Worm (Caenorhabditis elegans) whole organism, L1 larva: ENCODE measurements around the gene pab-2.

ENCODE experiments used
- C34B4.2 ChIP-seq: sonication (generic microtip); optimal IDR thresholded peaks from 2 replicates; lab custom pipeline; 2017; ENCODE audit warnings: mild to moderate bottlenecking, missing genetic modification characterization, missing compliant biosample characterization
- alr-1 ChIP-seq: fragments of 200-800 bp; sonication (Bioruptor generic); optimal IDR thresholded peaks from 2 replicates; lab custom pipeline; 2018; ENCODE audit warnings: borderline replicate concordance, mild to moderate bottlenecking, missing genetic modification characterization, missing compliant biosample characterization
- aly-2 ChIP-seq: fragments of 150-350 bp; optimal IDR thresholded peaks from 2 replicates; lab custom pipeline; 2014; ENCODE audit warnings: missing biosample characterization, missing genetic modification characterization
- blmp-1 ChIP-seq: fragments of 150-350 bp; optimal IDR thresholded peaks from 2 replicates; lab custom pipeline; 2014; ENCODE audit warnings: missing biosample characterization, missing genetic modification characterization
- ceh-8 ChIP-seq: fragments of 200-800 bp; sonication (Bioruptor generic); optimal IDR thresholded peaks from 2 replicates; lab custom pipeline; 2018; ENCODE audit warnings: mild to moderate bottlenecking, missing genetic modification characterization, moderate library complexity, missing compliant biosample characterization
- ceh-82 ChIP-seq, 3 experiments: fragments of 150-350 bp in 1 of 3; sonication (generic microtip) in 2 of 3; optimal IDR thresholded peaks; 2 replicates each; lab custom pipeline; 2014 to 2017; ENCODE audit warnings: missing biosample characterization in 3 of 3, missing genetic modification characterization in 3 of 3
- ceh-88 ChIP-seq: fragments of 200-800 bp; sonication (Bioruptor generic); IDR thresholded peaks from 2 replicates; pipeline ENCODE4 v1.3.6; 2022; ENCODE audit warnings: missing genetic modification characterization, missing compliant biosample characterization
- efl-1 ChIP-seq, 4 experiments: fragments of 150-350 bp; optimal IDR thresholded peaks in 3 of 4; peaks in 1 of 4; 1 replicate in 1 of 4; 2 replicates in 3 of 4; lab custom pipeline; 2014; ENCODE audit warnings: missing biosample characterization in 2 of 4, missing genetic modification characterization in 2 of 4, missing genetic modification reagents in 2 of 4
- egl-27 ChIP-seq, 2 experiments: fragments of 150-350 bp in 1 of 2; sonication (generic microtip); optimal IDR thresholded peaks; 3 replicates each; lab custom pipeline; 2017 to 2018; ENCODE audit warnings: missing biosample characterization in 2 of 2, missing genetic modification characterization in 2 of 2, missing genetic modification reagents in 2 of 2
- fkh-4 ChIP-seq: sonication (generic microtip); optimal IDR thresholded peaks from 2 replicates; lab custom pipeline; 2016; ENCODE audit warnings: missing compliant biosample characterization, missing genetic modification characterization, borderline replicate concordance
- fos-1 ChIP-seq: fragments of 150-350 bp; optimal IDR thresholded peaks from 2 replicates; lab custom pipeline; 2014; ENCODE audit warnings: missing biosample characterization, missing genetic modification characterization
- hlh-4 ChIP-seq: sonication (generic microtip); optimal IDR thresholded peaks from 2 replicates; lab custom pipeline; 2016; ENCODE audit warnings: mild to moderate bottlenecking, missing genetic modification characterization, missing compliant biosample characterization
- isw-1 ChIP-seq: fragments of 200-800 bp; sonication (Bioruptor generic); IDR thresholded peaks from 2 replicates; pipeline ENCODE4 v1.3.6; 2022; ENCODE audit warnings: missing genetic modification characterization, missing compliant biosample characterization
- jun-1 ChIP-seq: fragments of 150-350 bp; optimal IDR thresholded peaks from 2 replicates; lab custom pipeline; 2014; ENCODE audit warnings: missing biosample characterization, missing genetic modification reagents, missing genetic modification characterization
- lin-13 ChIP-seq: fragments of 150-350 bp; optimal IDR thresholded peaks from 2 replicates; lab custom pipeline; 2014; ENCODE audit warnings: missing biosample characterization, missing genetic modification reagents, missing genetic modification characterization
- lin-14 ChIP-seq: fragments of 200-800 bp; sonication (Bioruptor generic); optimal IDR thresholded peaks from 2 replicates; lab custom pipeline; 2018; ENCODE audit warnings: mild to moderate bottlenecking, missing genetic modification characterization, moderate library complexity, missing compliant biosample characterization
- lin-15B ChIP-seq: fragments of 150-350 bp; sonication (generic microtip); optimal IDR thresholded peaks from 3 replicates; lab custom pipeline; 2014; ENCODE audit warnings: missing biosample characterization, missing genetic modification characterization
- lin-39 ChIP-seq: fragments of 150-350 bp; optimal IDR thresholded peaks from 2 replicates; lab custom pipeline; 2014; ENCODE audit warnings: missing biosample characterization, missing genetic modification reagents, missing genetic modification characterization
- lir-3 ChIP-seq: sonication (generic microtip); optimal IDR thresholded peaks from 2 replicates; lab custom pipeline; 2016; ENCODE audit warnings: mild to moderate bottlenecking, missing genetic modification characterization, moderate library complexity, missing compliant biosample characterization; ENCODE audit not compliant: poor library complexity
- lsy-2 ChIP-seq, 2 experiments: fragments of 150-350 bp; optimal IDR thresholded peaks; 2 replicates each; lab custom pipeline; 2014; ENCODE audit warnings: missing biosample characterization in 2 of 2, missing genetic modification characterization in 2 of 2
- mdl-1 ChIP-seq, 2 experiments: fragments of 150-350 bp; optimal IDR thresholded peaks; 2 replicates each; lab custom pipeline; 2014 to 2017; ENCODE audit warnings: missing biosample characterization in 2 of 2, missing genetic modification characterization in 2 of 2, inconsistent platforms in 1 of 2
- mef-2 ChIP-seq: fragments of 150-350 bp; optimal IDR thresholded peaks from 2 replicates; lab custom pipeline; 2014; ENCODE audit warnings: missing biosample characterization, missing genetic modification characterization
- mep-1 ChIP-seq: fragments of 150-350 bp; optimal IDR thresholded peaks from 2 replicates; lab custom pipeline; 2014; ENCODE audit warnings: missing biosample characterization, missing genetic modification characterization
- nhr-19 ChIP-seq: fragments of 200-800 bp; sonication (Bioruptor generic); conservative IDR thresholded peaks from 2 replicates; pipeline ENCODE4 v1.3.6; 2022; ENCODE audit warnings: missing genetic modification characterization, missing compliant biosample characterization
- nhr-20 ChIP-seq: sonication (generic microtip); optimal IDR thresholded peaks from 2 replicates; lab custom pipeline; 2016; ENCODE audit warnings: mild to moderate bottlenecking, missing genetic modification characterization, missing compliant biosample characterization
- nhr-47 ChIP-seq: sonication (generic microtip); optimal IDR thresholded peaks from 2 replicates; lab custom pipeline; 2016; ENCODE audit warnings: mild to moderate bottlenecking, missing genetic modification characterization, moderate library complexity, missing compliant biosample characterization
- nhr-71 ChIP-seq: sonication (generic microtip); optimal IDR thresholded peaks from 2 replicates; lab custom pipeline; 2016; ENCODE audit warnings: mild to moderate bottlenecking, missing genetic modification characterization, moderate library complexity, missing compliant biosample characterization
- nhr-76 ChIP-seq: sonication (generic microtip); optimal IDR thresholded peaks from 2 replicates; lab custom pipeline; 2017; ENCODE audit warnings: missing biosample characterization, missing genetic modification characterization
- nhr-85 ChIP-seq: sonication (generic microtip); peaks from one replicate; lab custom pipeline; 2016; ENCODE audit warnings: missing genetic modification characterization, inconsistent platforms, missing compliant biosample characterization
- nhr-90 ChIP-seq: sonication (generic microtip); optimal IDR thresholded peaks from 2 replicates; lab custom pipeline; 2016; ENCODE audit warnings: mild to moderate bottlenecking, missing genetic modification characterization, missing compliant biosample characterization; ENCODE audit not compliant: poor library complexity
- pqm-1 ChIP-seq: sonication (generic microtip); optimal IDR thresholded peaks from 3 replicates; lab custom pipeline; 2017; ENCODE audit warnings: missing biosample characterization, missing genetic modification characterization
- rnt-1 ChIP-seq: sonication (generic microtip); optimal IDR thresholded peaks from 2 replicates; lab custom pipeline; 2016; ENCODE audit warnings: mild to moderate bottlenecking, missing genetic modification characterization, moderate library complexity, missing compliant biosample characterization
- skn-1 ChIP-seq: fragments of 150-350 bp; optimal IDR thresholded peaks from 2 replicates; lab custom pipeline; 2014; ENCODE audit warnings: missing biosample characterization, missing genetic modification characterization
- snpc-4 ChIP-seq: fragments of 150-350 bp; optimal IDR thresholded peaks from 2 replicates; lab custom pipeline; 2014; ENCODE audit warnings: missing biosample characterization, missing genetic modification characterization
- sptf-1 ChIP-seq: fragments of 150-350 bp; optimal IDR thresholded peaks from 2 replicates; lab custom pipeline; 2014; ENCODE audit warnings: missing biosample characterization, missing genetic modification characterization
- tbx-2 ChIP-seq: sonication (generic microtip); optimal IDR thresholded peaks from 2 replicates; lab custom pipeline; 2016; ENCODE audit warnings: missing genetic modification characterization, missing compliant biosample characterization
- tlp-1 ChIP-seq: fragments of 150-350 bp; optimal IDR thresholded peaks from 2 replicates; lab custom pipeline; 2014; ENCODE audit warnings: missing biosample characterization, missing genetic modification characterization
- unc-62 ChIP-seq: fragments of 150-350 bp; optimal IDR thresholded peaks from 2 replicates; lab custom pipeline; 2014; ENCODE audit warnings: missing biosample characterization, missing genetic modification reagents, missing genetic modification characterization
- unc-86 ChIP-seq: sonication (generic microtip); optimal IDR thresholded peaks from 2 replicates; lab custom pipeline; 2016; ENCODE audit warnings: missing genetic modification characterization, missing compliant biosample characterization
- unc-98 ChIP-seq: fragments of 200-800 bp; sonication (Bioruptor generic); IDR thresholded peaks from 2 replicates; pipeline ENCODE4 v1.3.6; 2022; ENCODE audit warnings: missing genetic modification characterization, missing compliant biosample characterization
- ztf-11 ChIP-seq, 2 experiments: sonication (generic microtip); optimal IDR thresholded peaks; 2 replicates each; lab custom pipeline; 2016 to 2017; ENCODE audit warnings: missing genetic modification characterization in 2 of 2, missing biosample characterization in 1 of 2, missing compliant biosample characterization in 1 of 2
- ztf-4 ChIP-seq: fragments of 150-350 bp; optimal IDR thresholded peaks from 2 replicates; lab custom pipeline; 2014; ENCODE audit warnings: missing biosample characterization, missing genetic modification characterization

The pab-2 gene

DNA sequence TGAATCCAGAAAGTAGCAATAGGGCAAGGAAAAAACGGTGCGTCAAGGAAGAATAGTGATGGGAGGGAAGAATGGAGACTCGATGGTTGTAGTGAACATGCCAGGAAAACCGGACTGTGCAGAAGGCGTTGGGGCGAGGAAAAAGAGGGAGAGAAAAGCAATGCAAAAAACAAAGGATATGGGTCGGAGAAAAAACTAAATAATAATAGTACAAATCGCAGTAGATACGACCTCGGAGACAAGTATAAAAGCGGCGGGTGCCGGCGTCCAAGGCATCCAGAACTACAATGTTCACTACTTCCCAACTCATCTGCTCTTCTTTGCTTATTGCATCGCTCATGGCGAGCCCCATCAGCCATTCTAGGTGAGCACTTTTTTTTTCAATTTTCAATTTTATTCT is 9.5 kb upstream of the pab-2 start, which contains the start of gene R01E6.5:
Gene R01E6.5 (plus strand): TSS at position 301 of the 400 bp plus-strand sequence.
- TF ChIP-seq fkh-4 (tag; lab: Kevin White, UChicago) = no peak
- no peak for TF ChIP-seq mef-2
- TF ChIP-seq lin-39 (tag; lab: Kevin White, UChicago) = no peak
- no peak for TF ChIP-seq unc-98 (GFP tag; lab: Robert Waterston, UW)
- no peak for TF ChIP-seq lin-15B
- TF ChIP-seq ztf-4 (tag; lab: Kevin White, UChicago) = no peak
- no peak for TF ChIP-seq hlh-4 (tag; lab: Kevin White, UChicago)
- no peak for TF ChIP-seq fos-1 (tag; lab: Kevin White, UChicago)
- no peak for TF ChIP-seq rnt-1
- no peak for TF ChIP-seq snpc-4 (tag; lab: Kevin White, UChicago)
- TF ChIP-seq tlp-1 (tag; lab: Kevin White, UChicago) = no peak
- no peak for TF ChIP-seq aly-2 (tag; lab: Kevin White, UChicago)
- no peak for TF ChIP-seq ztf-11 (tag; optimal IDR thresholded peaks at IDR 0.05; lab: Kevin White, UChicago)
- no peak for TF ChIP-seq C34B4.2
- TF ChIP-seq lsy-2 (tag; optimal IDR thresholded peaks at IDR 0.05; lab: Kevin White, UChicago) = no peak
- no peak for TF ChIP-seq ceh-8
- TF ChIP-seq nhr-47 (tag; lab: Kevin White, UChicago) = no peak
- TF ChIP-seq pqm-1 (tag; lab: Kevin White, UChicago) = no peak
- no peak for TF ChIP-seq unc-62 (GFP tag; lab: Kevin White, UChicago)
- TF ChIP-seq blmp-1 (tag; lab: Kevin White, UChicago) = no peak
- TF ChIP-seq, all 84 proteins: peak for 0

DNA sequence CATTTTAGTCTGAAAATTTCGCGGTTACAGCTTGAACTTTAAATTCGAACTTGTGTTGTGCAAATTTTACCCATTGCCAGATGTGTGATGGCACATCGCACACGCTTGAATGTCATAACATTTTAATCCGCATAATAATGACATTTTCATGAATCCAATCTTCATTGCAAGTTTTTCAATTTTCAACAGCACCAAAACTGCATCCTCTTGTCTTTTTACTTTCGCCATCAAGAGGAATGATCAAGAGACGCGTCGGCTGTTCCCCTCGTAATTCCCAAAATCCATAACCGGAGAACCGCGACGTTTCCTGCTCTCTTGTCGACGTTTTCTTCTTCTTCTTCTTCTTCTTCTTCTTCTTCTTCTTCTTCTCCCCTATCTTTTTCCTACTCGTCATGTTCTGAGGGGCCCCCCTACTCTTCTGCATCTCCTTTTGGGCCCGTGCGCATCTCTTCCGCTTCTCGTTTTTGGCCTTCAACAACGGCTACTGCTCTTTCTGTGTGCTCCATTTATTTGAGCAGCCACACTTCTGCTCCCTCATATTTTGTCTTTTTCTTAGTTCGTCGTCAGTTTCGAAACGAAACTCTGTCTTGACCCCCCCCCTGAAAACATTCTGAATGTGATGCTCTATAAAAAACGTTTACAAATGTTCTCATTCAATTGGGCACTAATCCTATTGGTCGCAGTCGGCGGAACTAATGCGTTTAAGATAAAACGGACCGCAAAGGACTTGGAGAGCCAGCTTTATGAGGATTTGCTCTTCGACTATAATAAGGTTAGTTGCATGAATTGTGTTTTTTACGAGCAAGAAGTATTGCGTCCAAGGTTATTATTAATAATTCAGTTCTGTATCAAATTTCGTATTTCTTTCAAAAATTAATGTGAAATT is 5.5 kb upstream of the pab-2 start, which contains the start of gene acr-12:
Gene acr-12 (plus strand): TSS at position 430 of the 886 bp plus-strand sequence.
- peak; percentile 72 for TF ChIP-seq lin-14
- peak in 1 of 3 experiments; percentile 10 for TF ChIP-seq ceh-82 (tag; optimal IDR thresholded peaks at IDR 0.05; lab: Kevin White, UChicago)
- TF ChIP-seq sptf-1 (tag; lab: Kevin White, UChicago) = no peak
- TF ChIP-seq, all 84 proteins: peak for 2

DNA sequence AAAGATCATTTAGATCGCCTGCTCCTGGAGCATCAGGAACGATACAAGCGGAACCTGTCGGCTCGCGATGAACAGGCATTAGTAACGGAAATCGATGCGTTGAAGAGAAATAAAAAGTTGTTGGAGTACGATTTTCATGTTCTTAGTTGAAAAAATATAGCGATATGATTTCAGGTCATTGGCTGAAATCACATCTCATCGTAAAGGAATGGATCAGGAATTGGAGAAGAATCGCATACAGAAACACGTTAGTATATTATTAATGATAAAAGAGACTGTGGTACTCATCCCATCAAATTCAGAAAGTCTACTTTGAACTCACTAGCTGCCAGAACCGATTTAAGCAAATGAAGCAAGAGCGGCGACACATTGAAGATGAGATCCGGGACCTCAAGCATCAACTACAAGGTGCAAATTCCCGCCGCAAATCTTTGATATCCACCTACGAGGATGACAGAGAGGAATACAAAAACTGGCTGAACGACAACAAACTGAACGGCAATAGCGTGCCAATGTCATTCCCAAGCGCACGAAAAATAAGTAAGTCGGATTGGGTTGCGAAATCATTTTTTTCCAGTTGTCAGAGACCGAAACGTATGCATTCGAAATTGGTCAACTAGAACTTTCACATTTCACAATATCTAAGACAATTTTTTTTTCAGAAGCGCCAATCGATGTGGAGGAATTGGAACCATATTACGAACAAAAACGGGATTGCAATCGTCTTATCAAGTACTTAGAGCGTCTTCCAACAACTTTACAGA is 3.0 kb upstream of the pab-2 start:
- TF ChIP-seq mdl-1 (tag; optimal IDR thresholded peaks at IDR 0.05; lab: Kevin White, UChicago) (no peak), skn-1 (peak; percentile 4)

DNA sequence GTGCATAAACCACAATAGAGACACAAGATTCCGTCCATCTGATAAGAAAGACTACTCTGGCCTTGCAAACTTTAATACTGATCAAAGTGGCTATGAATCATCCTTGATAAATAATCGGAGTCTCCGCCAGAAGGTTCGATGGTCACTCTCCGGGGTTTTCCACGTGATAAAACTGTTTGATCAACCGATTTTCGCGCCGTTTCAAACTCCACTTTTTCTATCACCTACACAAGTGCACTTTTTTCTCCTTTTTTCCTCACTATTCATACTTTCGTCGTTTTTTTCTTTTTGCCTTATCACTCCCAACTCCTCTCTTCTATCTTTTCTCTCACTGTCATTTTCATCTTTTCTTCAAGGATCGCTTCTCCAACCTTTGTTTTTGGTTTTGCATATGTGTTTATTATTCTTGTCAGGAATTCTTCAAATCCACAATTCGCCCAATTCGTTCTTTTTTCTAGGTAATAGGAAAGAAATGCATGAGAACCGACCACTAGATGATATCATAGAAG is 1.5 kb upstream of the pab-2 start, which contains the start of gene F18H3.4:
Gene F18H3.4 (plus strand): TSS at position 459 of the 509 bp plus-strand sequence.
- TF ChIP-seq mdl-1 (tag; optimal IDR thresholded peaks at IDR 0.05; lab: Kevin White, UChicago) (peak in 1 of 2 experiments; percentile 79), nhr-76 (tag; lab: Kevin White, UChicago) (no peak), ceh-82 (tag; optimal IDR thresholded peaks at IDR 0.05; lab: Kevin White, UChicago) (peak in 1 of 3 experiments; percentile 30), nhr-85 (tag; lab: Kevin White, UChicago) (peak; percentile 81), jun-1 (peak; percentile 51), lin-13 (no peak), mep-1 (peak; percentile 2), ztf-4 (tag; lab: Kevin White, UChicago) (no peak), skn-1 (peak; percentile 3), aly-2 (tag; lab: Kevin White, UChicago) (no peak), nhr-20 (tag; lab: Kevin White, UChicago) (peak; percentile 93), nhr-90 (tag; lab: Kevin White, UChicago) (peak; percentile 73), efl-1 (optimal IDR thresholded peaks at IDR 0.05; lab: Kevin White, UChicago) (peak in 1 of 2 experiments; percentile 5), efl-1 (GFP tag; optimal IDR thresholded peaks at IDR 0.05 in 1 of 2; lab: Kevin White, UChicago) (peak in 1 of 2 experiments; percentile 89), tbx-2 (peak; percentile 14), fos-1 (tag; lab: Kevin White, UChicago) (peak; percentile 57), nhr-71 (tag; lab: Kevin White, UChicago) (peak; percentile 80), unc-86 (no peak), alr-1 (no peak), nhr-19 (GFP tag; lab: Robert Waterston, UW) (peak; percentile 53), isw-1 (GFP tag; lab: Robert Waterston, UW) (no peak), lir-3 (tag; lab: Kevin White, UChicago) (no peak), snpc-4 (tag; lab: Kevin White, UChicago) (no peak), lin-14 (peak; percentile 57), ceh-88 (GFP tag; lab: Robert Waterston, UW) (no peak), egl-27 (tag; optimal IDR thresholded peaks at IDR 0.05; lab: Kevin White, UChicago) (no peak)
